Fruit fly (Drosophila melanogaster) whole organism, embryonic: ENCODE results near the gene CG15322.

Experiments used
- Adf1 ChIP-seq: fragments of 200-800 bp; sonication (Bioruptor generic); IDR thresholded peaks from 2 replicates; pipeline ENCODE4 v1.3.6; 2022; ENCODE audit warnings: missing biosample characterization, missing genetic modification characterization
- BEAF-32 ChIP-seq: fragments of 200-800 bp; sonication (Bioruptor generic); optimal IDR thresholded peaks from 3 replicates; lab custom pipeline; 2017; ENCODE audit warnings: missing biosample characterization, missing genetic modification characterization, mild to moderate bottlenecking, moderate library complexity, missing genetic modification reagents
- Bgb ChIP-seq: fragments of 200-800 bp; sonication (Bioruptor generic); IDR thresholded peaks from 2 replicates; pipeline ENCODE4 v1.3.6; 2022; ENCODE audit warnings: missing biosample characterization, missing genetic modification characterization; ENCODE audit not compliant: partially characterized antibody
- CG10267 ChIP-seq: fragments of 200-800 bp; sonication (Bioruptor generic); optimal IDR thresholded peaks from 2 replicates; lab custom pipeline; 2018; ENCODE audit warnings: missing biosample characterization, mild to moderate bottlenecking, missing genetic modification characterization, moderate library complexity
- CG10654 ChIP-seq: fragments of 200-800 bp; sonication (Bioruptor generic); optimal IDR thresholded peaks from 2 replicates; lab custom pipeline; 2016; ENCODE audit warnings: missing biosample characterization, missing genetic modification characterization
- CG13287 ChIP-seq: fragments of 200-800 bp; sonication (Bioruptor generic); IDR thresholded peaks from 2 replicates; pipeline ENCODE4 v1.3.6; 2022; ENCODE audit warnings: missing biosample characterization, missing genetic modification characterization; ENCODE audit not compliant: partially characterized antibody
- CG14050 ChIP-seq: fragments of 200-800 bp; sonication (Bioruptor generic); IDR thresholded peaks from 3 replicates; pipeline ENCODE4 v1.3.6; 2022; ENCODE audit warnings: missing biosample characterization, missing genetic modification characterization
- CG14667 ChIP-seq: fragments of 200-800 bp; sonication (Bioruptor generic); IDR thresholded peaks from 2 replicates; pipeline ENCODE4 v1.3.6; 2022; ENCODE audit warnings: missing biosample characterization, missing genetic modification characterization
- CG17186 ChIP-seq: fragments of 200-800 bp; sonication (Bioruptor generic); optimal IDR thresholded peaks from 3 replicates; lab custom pipeline; 2017; ENCODE audit warnings: missing biosample characterization, missing genetic modification reagents, missing genetic modification characterization
- CG17359 ChIP-seq: fragments of 200-800 bp; sonication (Bioruptor generic); optimal IDR thresholded peaks from 3 replicates; lab custom pipeline; 2018; ENCODE audit warnings: missing biosample characterization, mild to moderate bottlenecking, missing genetic modification characterization, moderate library complexity
- CG17568 ChIP-seq: fragments of 200-800 bp; sonication (Bioruptor generic); optimal IDR thresholded peaks from 2 replicates; lab custom pipeline; 2018; ENCODE audit warnings: missing biosample characterization, mild to moderate bottlenecking, missing genetic modification characterization, moderate library complexity
- CG17802 ChIP-seq: fragments of 200-800 bp; sonication (Bioruptor generic); optimal IDR thresholded peaks from 2 replicates; lab custom pipeline; 2018; ENCODE audit warnings: missing biosample characterization, mild to moderate bottlenecking, missing genetic modification characterization, moderate library complexity
- CG2116 ChIP-seq: fragments of 200-800 bp; sonication (Bioruptor generic); optimal IDR thresholded peaks from 3 replicates; lab custom pipeline; 2018; ENCODE audit warnings: missing biosample characterization, mild to moderate bottlenecking, missing genetic modification characterization
- CG2129 ChIP-seq: fragments of 200-800 bp; sonication (Bioruptor generic); IDR thresholded peaks from 2 replicates; pipeline ENCODE4 v1.3.6; 2022; ENCODE audit warnings: missing biosample characterization, missing genetic modification characterization; ENCODE audit not compliant: partially characterized antibody
- CG2712 ChIP-seq: fragments of 200-800 bp; optimal IDR thresholded peaks from 3 replicates; lab custom pipeline; 2019; ENCODE audit warnings: missing biosample characterization, mild to moderate bottlenecking, missing genetic modification characterization, moderate library complexity
- CG31441 ChIP-seq: fragments of 200-800 bp; sonication (Bioruptor generic); IDR thresholded peaks from 2 replicates; pipeline ENCODE4 v1.3.6; 2022; ENCODE audit warnings: missing biosample characterization, missing genetic modification characterization
- CG32772 ChIP-seq: fragments of 200-800 bp; sonication (Bioruptor generic); IDR thresholded peaks from 2 replicates; pipeline ENCODE4 v1.3.6; 2022; ENCODE audit warnings: missing biosample characterization, missing genetic modification characterization
- CG34422 ChIP-seq: fragments of 200-800 bp; sonication (Bioruptor generic); IDR thresholded peaks from 3 replicates; pipeline ENCODE4 v1.3.6; 2022; ENCODE audit warnings: missing biosample characterization, missing genetic modification characterization
- CG4854 ChIP-seq: fragments of 200-800 bp; sonication (Bioruptor generic); optimal IDR thresholded peaks from 2 replicates; lab custom pipeline; 2016; ENCODE audit warnings: missing biosample characterization, missing genetic modification characterization, inconsistent platforms
- CG6654 ChIP-seq: fragments of 200-800 bp; sonication (Bioruptor generic); optimal IDR thresholded peaks from 2 replicates; lab custom pipeline; 2017; ENCODE audit warnings: missing biosample characterization, mild to moderate bottlenecking, missing genetic modification characterization
- CG8290 ChIP-seq, 3 experiments: fragments of 200-800 bp; sonication (Bioruptor generic); optimal IDR thresholded peaks; 2 replicates each; lab custom pipeline; 2016 to 2019; ENCODE audit warnings: missing biosample characterization in 3 of 3, missing genetic modification characterization in 3 of 3, mild to moderate bottlenecking in 2 of 3, moderate library complexity in 1 of 3
- CG9817 ChIP-seq: fragments of 200-800 bp; sonication (Bioruptor generic); optimal IDR thresholded peaks from 2 replicates; lab custom pipeline; 2018; ENCODE audit warnings: missing biosample characterization, mild to moderate bottlenecking, missing genetic modification characterization, moderate library complexity
- Chrac-16 ChIP-seq: fragments of 200-800 bp; sonication (Bioruptor generic); optimal IDR thresholded peaks from 3 replicates; lab custom pipeline; 2016; ENCODE audit warnings: missing biosample characterization, missing genetic modification characterization
- Dip3 ChIP-seq: fragments of 200-800 bp; sonication (Bioruptor generic); optimal IDR thresholded peaks from 3 replicates; lab custom pipeline; 2016; ENCODE audit warnings: missing biosample characterization, missing genetic modification characterization
- Dll ChIP-seq: fragments of 200-800 bp; sonication (Bioruptor generic); IDR thresholded peaks from 4 replicates; pipeline ENCODE4 v1.3.6; 2022; ENCODE audit warnings: missing biosample characterization, missing genetic modification characterization; ENCODE audit not compliant: partially characterized antibody
- E2f2 ChIP-seq: fragments of 200-800 bp; sonication (Bioruptor generic); IDR thresholded peaks from 2 replicates; pipeline ENCODE4 v1.3.6; 2022; ENCODE audit warnings: missing biosample characterization, missing genetic modification characterization
- Ets65A ChIP-seq: fragments of 200-800 bp; sonication (Bioruptor generic); peaks from one replicate; lab custom pipeline; 2016; ENCODE audit warnings: missing biosample characterization, missing genetic modification characterization
- Gug ChIP-seq: fragments of 200-800 bp; sonication (Bioruptor generic); IDR thresholded peaks from 4 replicates; pipeline ENCODE4 v1.3.6; 2022; ENCODE audit warnings: missing biosample characterization, missing genetic modification characterization
- HLH54F ChIP-seq: fragments of 200-800 bp; sonication (Bioruptor generic); optimal IDR thresholded peaks from 3 replicates; lab custom pipeline; 2016; ENCODE audit warnings: missing biosample characterization, missing genetic modification characterization
- Hsf ChIP-seq: fragments of 200-800 bp; sonication (Bioruptor generic); optimal IDR thresholded peaks from 3 replicates; lab custom pipeline; 2016; ENCODE audit warnings: missing biosample characterization, missing genetic modification characterization
- Lhr ChIP-seq: fragments of 200-800 bp; sonication (Bioruptor generic); optimal IDR thresholded peaks from 3 replicates; lab custom pipeline; 2017; ENCODE audit warnings: mild to moderate bottlenecking, missing biosample characterization, missing genetic modification reagents, missing genetic modification characterization
- Mad ChIP-seq: fragments of 200-800 bp; sonication (Bioruptor generic); optimal IDR thresholded peaks from 2 replicates; lab custom pipeline; 2016; ENCODE audit warnings: missing biosample characterization, missing genetic modification characterization
- Max ChIP-seq: fragments of 200-800 bp; sonication (Bioruptor generic); optimal IDR thresholded peaks from 2 replicates; lab custom pipeline; 2016; ENCODE audit warnings: missing biosample characterization, mild to moderate bottlenecking, missing genetic modification characterization
- Pdp1 ChIP-seq, 2 experiments: fragments of 200-800 bp; sonication (Bioruptor generic); optimal IDR thresholded peaks; 3 replicates each; lab custom pipeline; 2016; ENCODE audit warnings: missing biosample characterization in 2 of 2, missing genetic modification characterization in 2 of 2, mild to moderate bottlenecking in 1 of 2, moderate library complexity in 1 of 2
- Side ChIP-seq: fragments of 200-800 bp; sonication (Bioruptor generic); optimal IDR thresholded peaks from 2 replicates; lab custom pipeline; 2016; ENCODE audit warnings: missing biosample characterization, missing genetic modification characterization
- Sin3A ChIP-seq: fragments of >200 bp; optimal IDR thresholded peaks from 2 replicates; lab custom pipeline; 2018
- bbx ChIP-seq: fragments of 200-800 bp; sonication (Bioruptor generic); IDR thresholded peaks from 2 replicates; pipeline ENCODE4 v1.3.6; 2022; ENCODE audit warnings: missing biosample characterization, missing genetic modification characterization; ENCODE audit not compliant: partially characterized antibody
- caup ChIP-seq: fragments of 200-800 bp; sonication (Bioruptor generic); optimal IDR thresholded peaks from 3 replicates; lab custom pipeline; 2017; ENCODE audit warnings: missing biosample characterization, mild to moderate bottlenecking, missing genetic modification characterization, moderate library complexity; ENCODE audit not compliant: severe bottlenecking
- gem ChIP-seq: fragments of 200-800 bp; sonication (Bioruptor generic); optimal IDR thresholded peaks from 2 replicates; lab custom pipeline; 2019; ENCODE audit warnings: missing biosample characterization, mild to moderate bottlenecking, missing genetic modification characterization, moderate library complexity
- hb ChIP-seq: fragments of 200-800 bp; sonication (Bioruptor generic); IDR thresholded peaks from 3 replicates; pipeline ENCODE4 v1.3.6; 2022; ENCODE audit warnings: missing biosample characterization, missing genetic modification characterization; ENCODE audit not compliant: partially characterized antibody
- knrl ChIP-seq: fragments of 200-800 bp; sonication (Bioruptor generic); IDR thresholded peaks from 3 replicates; pipeline ENCODE4 v1.3.6; 2022; ENCODE audit warnings: missing biosample characterization, missing genetic modification characterization; ENCODE audit not compliant: partially characterized antibody
- phol ChIP-seq: fragments of 200-800 bp; sonication (Bioruptor generic); optimal IDR thresholded peaks from 3 replicates; lab custom pipeline; 2018; ENCODE audit warnings: missing biosample characterization, mild to moderate bottlenecking, missing genetic modification characterization, moderate library complexity
- pzg ChIP-seq: fragments of 200-800 bp; sonication (Bioruptor generic); optimal IDR thresholded peaks from 3 replicates; lab custom pipeline; 2018; ENCODE audit warnings: missing biosample characterization, mild to moderate bottlenecking, missing genetic modification characterization, moderate library complexity
- row ChIP-seq: fragments of 200-800 bp; sonication (Bioruptor generic); IDR thresholded peaks from 3 replicates; pipeline ENCODE4 v1.3.6; 2022; ENCODE audit warnings: missing biosample characterization, missing genetic modification characterization
- sob ChIP-seq: fragments of 200-800 bp; sonication (Bioruptor generic); IDR thresholded peaks from 2 replicates; pipeline ENCODE4 v1.3.6; 2022; ENCODE audit warnings: missing biosample characterization, missing genetic modification characterization
- sqz ChIP-seq: fragments of 200-800 bp; sonication (Bioruptor generic); optimal IDR thresholded peaks from 3 replicates; lab custom pipeline; 2018; ENCODE audit warnings: missing biosample characterization, mild to moderate bottlenecking, missing genetic modification characterization
- ssp ChIP-seq: fragments of 200-800 bp; sonication (Bioruptor generic); IDR thresholded peaks from 2 replicates; pipeline ENCODE4 v1.3.6; 2022; ENCODE audit warnings: missing biosample characterization, missing genetic modification characterization
- vfl ChIP-seq: fragments of 200-800 bp; sonication (Bioruptor generic); optimal IDR thresholded peaks from 2 replicates; lab custom pipeline; 2016; ENCODE audit warnings: missing biosample characterization, missing genetic modification characterization
- zfh2 ChIP-seq: fragments of 200-800 bp; sonication (Bioruptor generic); optimal IDR thresholded peaks from 2 replicates; lab custom pipeline; 2016; ENCODE audit warnings: missing biosample characterization, missing genetic modification characterization

CG15322 gene

dm6 chrX:20159679-20160140, 26.3 kb downstream of the CG15322 start, which contains the start of gene Rab35 (continued):
- TF ChIP-seq Side (GFP tag; lab: Kevin White, UChicago), result no peak
- TF ChIP-seq phol, result peak; percentile 66
- TF ChIP-seq CG10267, result peak; percentile 92
- TF ChIP-seq CG17802, result no peak
- TF ChIP-seq CG32772, result no peak
- no peak for TF ChIP-seq sqz
- TF ChIP-seq CG2712 (tag; lab: Kevin White, UChicago), result peak; percentile 37
- TF ChIP-seq HLH54F (GFP tag; lab: Kevin White, UChicago), result peak; percentile 4
- peak; percentile 96 for TF ChIP-seq BEAF-32
- TF ChIP-seq pzg (GFP tag; lab: Kevin White, UChicago), result peak; percentile 77
- peak; percentile 28 for TF ChIP-seq CG17186 (GFP tag; lab: Kevin White, UChicago)
- TF ChIP-seq CG14050 (GFP tag; lab: Robert Waterston, UW), result no peak
- peak; percentile 57 for TF ChIP-seq Ets65A (GFP tag; lab: Kevin White, UChicago)
- TF ChIP-seq E2f2 (GFP tag; lab: Robert Waterston, UW), result peak; percentile 90
- TF ChIP-seq Bgb (GFP tag; lab: Robert Waterston, UW), result peak; percentile 91
- TF ChIP-seq CG4854 (GFP tag; lab: Kevin White, UChicago), result no peak
- peak; percentile 89 for TF ChIP-seq CG2116 (GFP tag; lab: Kevin White, UChicago)
- TF ChIP-seq CG2129 (GFP tag; lab: Robert Waterston, UW), result peak; percentile 94
- TF ChIP-seq CG10654, result peak; percentile 3
- TF ChIP-seq Dip3 (GFP tag; lab: Kevin White, UChicago), result peak; percentile 2
- peak; percentile 65 for TF ChIP-seq row (GFP tag; lab: Robert Waterston, UW)
- TF ChIP-seq Mad (GFP tag; lab: Kevin White, UChicago), result peak; percentile 10
- no peak for TF ChIP-seq caup (GFP tag; lab: Kevin White, UChicago)
- peak; percentile 38 for TF ChIP-seq CG8290 (GFP tag; optimal IDR thresholded peaks at IDR 0.05; lab: Kevin White, UChicago)
- no peak for TF ChIP-seq CG8290 (tag; optimal IDR thresholded peaks at IDR 0.05; lab: Kevin White, UChicago)
- peak; percentile 14; the same call in 1 of the 2 replicates for TF ChIP-seq CG31441 (GFP tag; lab: Robert Waterston, UW)
- TF ChIP-seq sob (GFP tag; lab: Robert Waterston, UW), result peak; percentile 5; the same call in 1 of the 2 replicates
- TF ChIP-seq hb (GFP tag; lab: Robert Waterston, UW), result peak; percentile 91
- no peak for TF ChIP-seq CG14667 (GFP tag; lab: Robert Waterston, UW)
- no peak for TF ChIP-seq Pdp1 (GFP tag; optimal IDR thresholded peaks at IDR 0.05; lab: Kevin White, UChicago)
- TF ChIP-seq bbx (GFP tag; lab: Robert Waterston, UW), result peak; percentile 88
- TF ChIP-seq CG9817 (tag; lab: Kevin White, UChicago), result peak; percentile 1
- TF ChIP-seq CG6654 (GFP tag; lab: Kevin White, UChicago), result no peak
- no peak for TF ChIP-seq Adf1 (GFP tag; lab: Robert Waterston, UW)
- no peak for TF ChIP-seq CG34422
- 0 out of 2 replicates have a peak, but pooled peaks have one; percentile 19 for TF ChIP-seq ssp (GFP tag; lab: Robert Waterston, UW)
- TF ChIP-seq Hsf (GFP tag; lab: Kevin White, UChicago), result peak; percentile 12
- TF ChIP-seq knrl (GFP tag; lab: Robert Waterston, UW), result peak; percentile 96
- TF ChIP-seq zfh2 (GFP tag; lab: Kevin White, UChicago), result peak; percentile 17
- peak; percentile 46 for TF ChIP-seq CG17359 (tag; lab: Kevin White, UChicago)
- TF ChIP-seq Lhr (GFP tag; lab: Kevin White, UChicago), result peak; percentile 66
- peak; percentile 97 for TF ChIP-seq Dll (GFP tag; lab: Robert Waterston, UW)
- TF ChIP-seq CG17568 (GFP tag; lab: Kevin White, UChicago), result no peak
- TF ChIP-seq Chrac-16 (GFP tag; lab: Kevin White, UChicago), result peak; percentile 23
- no peak for TF ChIP-seq vfl (GFP tag; lab: Kevin White, UChicago)
- TF ChIP-seq Max (GFP tag; lab: Kevin White, UChicago), result peak; percentile 19
- peak; percentile 41 for TF ChIP-seq gem
- TF ChIP-seq Gug (GFP tag; lab: Robert Waterston, UW), result peak; percentile 25; the same call in 1 of the 4 replicates
- peak; percentile 93 for TF ChIP-seq CG13287
- TF ChIP-seq Sin3A (lab: Kevin White, UChicago), result peak; percentile 74
